Worm (Caenorhabditis elegans): Measurements from ENCODE around the gene btb-2.

DNA sequence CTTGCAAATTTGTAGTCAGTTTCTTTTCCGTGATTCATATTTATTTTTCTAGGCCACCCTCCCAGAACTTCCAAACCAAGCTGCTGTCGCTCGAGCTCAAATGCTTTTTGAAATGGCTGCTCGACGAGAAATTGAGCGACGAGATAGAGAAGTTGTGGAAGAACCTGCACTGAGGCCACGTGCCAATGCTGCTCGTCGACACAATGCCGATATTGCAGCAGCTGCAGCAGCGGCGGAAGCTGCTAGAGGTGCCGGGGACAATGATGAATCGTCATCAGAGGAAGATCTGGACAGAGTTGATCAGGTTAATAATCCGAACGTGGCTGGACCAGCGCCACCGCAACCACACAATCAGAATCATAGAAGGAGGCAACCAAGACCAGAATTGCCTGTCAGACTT lies 28.4 kb upstream of the btb-2 start:
- TF ChIP-seq nhr-28 (tag; optimal IDR thresholded peaks at IDR 0.05), result no peak
- TF ChIP-seq lin-13 (tag; optimal IDR thresholded peaks at IDR 0.05), result no peak
